Worm (Caenorhabditis elegans) whole organism, L3 larva: ENCODE data around the gene abu-10.

ENCODE experiments used
- ZK546.5 ChIP-seq: sonication (generic microtip); optimal IDR thresholded peaks from 2 replicates; lab custom pipeline; 2017; ENCODE audit warnings: missing biosample characterization, missing genetic modification characterization
- ama-1 ChIP-seq: fragments of 150-350 bp; optimal IDR thresholded peaks from 2 replicates; lab custom pipeline; 2018
- jun-1 ChIP-seq: fragments of 150-350 bp; optimal IDR thresholded peaks from 2 replicates; lab custom pipeline; 2014; ENCODE audit warnings: missing biosample characterization, missing genetic modification reagents, missing genetic modification characterization
- mdl-1 ChIP-seq: fragments of 150-350 bp; optimal IDR thresholded peaks from 2 replicates; lab custom pipeline; 2014; ENCODE audit warnings: missing biosample characterization, missing genetic modification characterization
- nhr-12 ChIP-seq: fragments of 150-350 bp; optimal IDR thresholded peaks from 2 replicates; lab custom pipeline; 2014; ENCODE audit warnings: missing biosample characterization, missing genetic modification characterization
- snpc-4 ChIP-seq: fragments of 150-350 bp; optimal IDR thresholded peaks from 2 replicates; lab custom pipeline; 2014; ENCODE audit warnings: missing biosample characterization, missing genetic modification characterization
- unc-39 ChIP-seq: sonication (generic microtip); optimal IDR thresholded peaks from 4 replicates; lab custom pipeline; 2017; ENCODE audit warnings: missing biosample characterization, missing genetic modification characterization
- ztf-4 ChIP-seq: fragments of 150-350 bp; optimal IDR thresholded peaks from 2 replicates; lab custom pipeline; 2014; ENCODE audit warnings: missing biosample characterization, missing genetic modification characterization

DNA sequence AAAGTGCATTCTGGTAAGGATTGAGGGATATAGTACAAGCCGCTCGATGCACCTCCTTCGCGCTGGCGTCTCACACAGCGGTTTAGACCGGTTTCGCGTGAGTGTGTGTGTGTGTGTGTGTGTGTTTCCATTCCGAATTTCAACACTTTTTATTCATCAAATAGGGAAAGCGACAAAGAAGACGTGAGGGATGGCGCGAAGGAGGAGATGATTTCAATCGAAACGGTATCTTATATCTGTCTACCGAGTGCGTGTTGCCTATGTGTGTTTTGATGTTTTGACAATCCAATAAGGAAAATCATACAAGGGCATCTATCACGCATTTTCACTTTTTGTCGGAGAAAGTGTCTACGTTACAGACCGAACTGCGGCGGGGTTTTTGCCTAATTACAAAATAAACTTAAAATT lies 39.8 kb downstream of the abu-10 start:
- no peak for TF ChIP-seq unc-39 (tag; lab: Kevin White, UChicago)
- no peak for TF ChIP-seq snpc-4 (tag; lab: Kevin White, UChicago)
- TF ChIP-seq nhr-12 (tag; lab: Kevin White, UChicago), result no peak
- no peak for TF ChIP-seq mdl-1 (tag; lab: Kevin White, UChicago)
- TF ChIP-seq ZK546.5, result no peak
- no peak for TF ChIP-seq jun-1 (tag; lab: Kevin White, UChicago)
- no peak for TF ChIP-seq ztf-4 (tag; lab: Kevin White, UChicago)
- peak; percentile 15 for TF ChIP-seq ama-1 (lab: Kevin White, UChicago)
